Fruit fly (Drosophila melanogaster) whole organism, embryonic: ENCODE results near the gene Mad.

Experiments
- Ada2b ChIP-seq: fragments of 200-800 bp; sonication (Bioruptor generic); IDR thresholded peaks from 2 replicates; pipeline ENCODE4 v1.3.6; 2022; ENCODE audit warnings: missing biosample characterization, missing genetic modification characterization
- BtbVII ChIP-seq: fragments of 200-800 bp; sonication (Bioruptor generic); optimal IDR thresholded peaks from 3 replicates; lab custom pipeline; 2017; ENCODE audit warnings: missing biosample characterization, mild to moderate bottlenecking, missing genetic modification characterization
- CG10654 ChIP-seq: fragments of 200-800 bp; sonication (Bioruptor generic); optimal IDR thresholded peaks from 2 replicates; lab custom pipeline; 2016; ENCODE audit warnings: missing biosample characterization, missing genetic modification characterization
- CG12219 ChIP-seq: fragments of 200-800 bp; sonication (Bioruptor generic); optimal IDR thresholded peaks from 3 replicates; lab custom pipeline; 2018; ENCODE audit warnings: missing biosample characterization, mild to moderate bottlenecking, missing genetic modification characterization
- CG13123 ChIP-seq: fragments of 200-800 bp; sonication (Bioruptor generic); optimal IDR thresholded peaks from 2 replicates; lab custom pipeline; 2016; ENCODE audit warnings: missing biosample characterization, missing genetic modification characterization
- CG13775 ChIP-seq: fragments of 200-800 bp; sonication (Bioruptor generic); optimal IDR thresholded peaks from 3 replicates; lab custom pipeline; 2017; ENCODE audit warnings: missing biosample characterization, mild to moderate bottlenecking, missing genetic modification characterization
- CG14441 ChIP-seq: fragments of 200-800 bp; sonication (Bioruptor generic); IDR thresholded peaks from 2 replicates; pipeline ENCODE4 v1.3.6; 2022; ENCODE audit warnings: missing biosample characterization, missing genetic modification characterization
- CG1603 ChIP-seq: fragments of 200-800 bp; sonication (Bioruptor generic); optimal IDR thresholded peaks from 2 replicates; lab custom pipeline; 2019; ENCODE audit warnings: missing biosample characterization, mild to moderate bottlenecking, missing genetic modification characterization, moderate library complexity
- CG1647 ChIP-seq: fragments of 200-800 bp; sonication (Bioruptor generic); optimal IDR thresholded peaks from 3 replicates; lab custom pipeline; 2016; ENCODE audit warnings: missing biosample characterization, missing genetic modification characterization
- CG17568 ChIP-seq: fragments of 200-800 bp; sonication (Bioruptor generic); optimal IDR thresholded peaks from 2 replicates; lab custom pipeline; 2018; ENCODE audit warnings: missing biosample characterization, mild to moderate bottlenecking, missing genetic modification characterization, moderate library complexity
- CG30431 ChIP-seq: fragments of 200-800 bp; sonication (Bioruptor generic); optimal IDR thresholded peaks from 2 replicates; lab custom pipeline; 2017; ENCODE audit warnings: missing biosample characterization, missing genetic modification characterization
- CG32772 ChIP-seq: fragments of 200-800 bp; sonication (Bioruptor generic); IDR thresholded peaks from 2 replicates; pipeline ENCODE4 v1.3.6; 2022; ENCODE audit warnings: missing biosample characterization, missing genetic modification characterization
- CG4617 ChIP-seq: fragments of 200-800 bp; sonication (Bioruptor generic); optimal IDR thresholded peaks from 3 replicates; lab custom pipeline; 2016; ENCODE audit warnings: missing biosample characterization, missing genetic modification characterization, borderline replicate concordance
- CG4707 ChIP-seq: fragments of 200-800 bp; sonication (Bioruptor generic); optimal IDR thresholded peaks from 2 replicates; lab custom pipeline; 2018; ENCODE audit warnings: missing biosample characterization, mild to moderate bottlenecking, missing genetic modification characterization, moderate library complexity
- CG5180 ChIP-seq: fragments of 200-800 bp; sonication (Bioruptor generic); optimal IDR thresholded peaks from 3 replicates; lab custom pipeline; 2017; ENCODE audit warnings: missing biosample characterization, missing genetic modification characterization, mild to moderate bottlenecking, moderate library complexity, missing genetic modification reagents
- CG6813 ChIP-seq: fragments of 200-800 bp; sonication (Bioruptor generic); optimal IDR thresholded peaks from 2 replicates; lab custom pipeline; 2017; ENCODE audit warnings: missing biosample characterization, missing genetic modification characterization, mild to moderate bottlenecking, moderate library complexity, missing genetic modification reagents
- CG6854 ChIP-seq: fragments of 200-800 bp; sonication (Bioruptor generic); optimal IDR thresholded peaks from 3 replicates; lab custom pipeline; 2017; ENCODE audit warnings: missing biosample characterization, mild to moderate bottlenecking, missing genetic modification characterization
- CG7271 ChIP-seq: fragments of 200-800 bp; sonication (Bioruptor generic); optimal IDR thresholded peaks from 2 replicates; lab custom pipeline; 2018; ENCODE audit warnings: missing biosample characterization, mild to moderate bottlenecking, missing genetic modification characterization, moderate library complexity
- CG7745 ChIP-seq: fragments of 200-800 bp; sonication (Bioruptor generic); optimal IDR thresholded peaks from 2 replicates; lab custom pipeline; 2018; ENCODE audit warnings: missing biosample characterization, mild to moderate bottlenecking, missing genetic modification characterization, moderate library complexity
- CG8924 ChIP-seq: fragments of 200-800 bp; optimal IDR thresholded peaks from 3 replicates; lab custom pipeline; 2019; ENCODE audit warnings: missing biosample characterization, mild to moderate bottlenecking, missing genetic modification characterization, moderate library complexity
- CHES-1-like ChIP-seq: fragments of 200-800 bp; sonication (Bioruptor generic); optimal IDR thresholded peaks from 2 replicates; lab custom pipeline; 2016; ENCODE audit warnings: missing biosample characterization, missing genetic modification characterization
- Dad ChIP-seq: fragments of 200-800 bp; sonication (Bioruptor generic); optimal IDR thresholded peaks from 3 replicates; lab custom pipeline; 2016; ENCODE audit warnings: missing biosample characterization, missing genetic modification characterization
- Dip2 ChIP-seq: fragments of 200-800 bp; sonication (Bioruptor generic); IDR thresholded peaks from 2 replicates; pipeline ENCODE4 v1.3.6; 2022; ENCODE audit warnings: missing biosample characterization, missing genetic modification characterization
- Hmr ChIP-seq: fragments of 200-800 bp; sonication (Bioruptor generic); optimal IDR thresholded peaks from 3 replicates; lab custom pipeline; 2017; ENCODE audit warnings: mild to moderate bottlenecking, missing biosample characterization, missing genetic modification reagents, missing genetic modification characterization
- MBD-R2 ChIP-seq: fragments of 200-800 bp; sonication (Bioruptor generic); IDR thresholded peaks from 2 replicates; pipeline ENCODE4 v1.3.6; 2022; ENCODE audit warnings: missing biosample characterization, missing genetic modification characterization
- MTF-1 ChIP-seq: fragments of 200-800 bp; sonication (Bioruptor generic); optimal IDR thresholded peaks from 2 replicates; lab custom pipeline; 2018; ENCODE audit warnings: missing biosample characterization, mild to moderate bottlenecking, missing genetic modification characterization, borderline replicate concordance
- Meics ChIP-seq: fragments of 200-800 bp; sonication (Bioruptor generic); optimal IDR thresholded peaks from 2 replicates; lab custom pipeline; 2017; ENCODE audit warnings: missing biosample characterization, mild to moderate bottlenecking, missing genetic modification characterization
- Myb ChIP-seq: fragments of 200-800 bp; sonication (Bioruptor generic); optimal IDR thresholded peaks from 2 replicates; lab custom pipeline; 2016; ENCODE audit warnings: missing biosample characterization, missing genetic modification characterization
- Optix ChIP-seq: fragments of 200-800 bp; sonication (Bioruptor generic); IDR thresholded peaks from 3 replicates; pipeline ENCODE4 v1.3.6; 2022; ENCODE audit warnings: missing biosample characterization, missing genetic modification characterization
- Taf1 ChIP-seq: fragments of 200-800 bp; sonication (Bioruptor generic); IDR thresholded peaks from 2 replicates; pipeline ENCODE4 v1.3.6; 2022; ENCODE audit warnings: missing biosample characterization, missing genetic modification characterization
- Xbp1 ChIP-seq: fragments of 200-800 bp; sonication (Bioruptor generic); optimal IDR thresholded peaks from 3 replicates; lab custom pipeline; 2016; ENCODE audit warnings: missing biosample characterization, mild to moderate bottlenecking, missing genetic modification characterization
- Xrp1 ChIP-seq: fragments of 200-800 bp; sonication (Bioruptor generic); IDR thresholded peaks from 2 replicates; pipeline ENCODE4 v1.3.6; 2022; ENCODE audit warnings: missing biosample characterization, missing genetic modification characterization
- ab ChIP-seq: fragments of 200-800 bp; sonication (Bioruptor generic); optimal IDR thresholded peaks from 2 replicates; lab custom pipeline; 2016; ENCODE audit warnings: missing biosample characterization, missing genetic modification characterization
- amos ChIP-seq: fragments of 200-800 bp; sonication (Bioruptor generic); IDR thresholded peaks from 2 replicates; pipeline ENCODE4 v1.3.6; 2022; ENCODE audit warnings: missing biosample characterization, missing genetic modification characterization; ENCODE audit not compliant: partially characterized antibody
- ap ChIP-seq: fragments of 200-800 bp; sonication (Bioruptor generic); IDR thresholded peaks from 2 replicates; pipeline ENCODE4 v1.3.6; 2022; ENCODE audit warnings: missing biosample characterization, missing genetic modification characterization
- ci ChIP-seq: fragments of 200-800 bp; sonication (Bioruptor generic); IDR thresholded peaks from 3 replicates; pipeline ENCODE4 v1.3.6; 2022; ENCODE audit warnings: missing biosample characterization, missing genetic modification characterization
- dan ChIP-seq: fragments of 200-800 bp; sonication (Bioruptor generic); IDR thresholded peaks from 2 replicates; pipeline ENCODE4 v1.3.6; 2022; ENCODE audit warnings: missing biosample characterization, missing genetic modification characterization
- dmrt99B ChIP-seq: fragments of 200-800 bp; sonication (Bioruptor generic); optimal IDR thresholded peaks from 2 replicates; lab custom pipeline; 2018; ENCODE audit warnings: missing biosample characterization, mild to moderate bottlenecking, missing genetic modification characterization, moderate library complexity
- ems ChIP-seq: fragments of 200-800 bp; sonication (Bioruptor generic); optimal IDR thresholded peaks from 3 replicates; lab custom pipeline; 2016; ENCODE audit warnings: missing biosample characterization, missing genetic modification characterization
- gem ChIP-seq: fragments of 200-800 bp; sonication (Bioruptor generic); optimal IDR thresholded peaks from 2 replicates; lab custom pipeline; 2019; ENCODE audit warnings: missing biosample characterization, mild to moderate bottlenecking, missing genetic modification characterization, moderate library complexity
- maf-S ChIP-seq: fragments of 200-800 bp; sonication (Bioruptor generic); optimal IDR thresholded peaks from 2 replicates; lab custom pipeline; 2016; ENCODE audit warnings: missing biosample characterization, missing genetic modification characterization
- nerfin-1 ChIP-seq: fragments of 200-800 bp; sonication (Bioruptor generic); optimal IDR thresholded peaks from 3 replicates; lab custom pipeline; 2019; ENCODE audit warnings: missing biosample characterization, mild to moderate bottlenecking, missing genetic modification characterization, moderate library complexity
- nmo ChIP-seq: fragments of 200-800 bp; sonication (Bioruptor generic); optimal IDR thresholded peaks from 2 replicates; lab custom pipeline; 2018; ENCODE audit warnings: missing biosample characterization, mild to moderate bottlenecking, missing genetic modification characterization, moderate library complexity
- pzg ChIP-seq: fragments of 200-800 bp; sonication (Bioruptor generic); optimal IDR thresholded peaks from 3 replicates; lab custom pipeline; 2018; ENCODE audit warnings: missing biosample characterization, mild to moderate bottlenecking, missing genetic modification characterization, moderate library complexity
- so ChIP-seq: fragments of 200-800 bp; sonication (Bioruptor generic); IDR thresholded peaks from 3 replicates; pipeline ENCODE4 v1.3.6; 2022; ENCODE audit warnings: missing biosample characterization, missing genetic modification characterization
- sob ChIP-seq: fragments of 200-800 bp; sonication (Bioruptor generic); IDR thresholded peaks from 2 replicates; pipeline ENCODE4 v1.3.6; 2022; ENCODE audit warnings: missing biosample characterization, missing genetic modification characterization
- sqz ChIP-seq: fragments of 200-800 bp; sonication (Bioruptor generic); optimal IDR thresholded peaks from 3 replicates; lab custom pipeline; 2018; ENCODE audit warnings: missing biosample characterization, mild to moderate bottlenecking, missing genetic modification characterization
- trem ChIP-seq: fragments of 200-800 bp; optimal IDR thresholded peaks from 3 replicates; lab custom pipeline; 2019; ENCODE audit warnings: missing biosample characterization, mild to moderate bottlenecking, missing genetic modification characterization, moderate library complexity
- zen ChIP-seq: fragments of 200-800 bp; sonication (Bioruptor generic); optimal IDR thresholded peaks from 3 replicates; lab custom pipeline; 2018; ENCODE audit warnings: missing biosample characterization, mild to moderate bottlenecking, missing genetic modification characterization, moderate library complexity

The Mad gene

DNA sequence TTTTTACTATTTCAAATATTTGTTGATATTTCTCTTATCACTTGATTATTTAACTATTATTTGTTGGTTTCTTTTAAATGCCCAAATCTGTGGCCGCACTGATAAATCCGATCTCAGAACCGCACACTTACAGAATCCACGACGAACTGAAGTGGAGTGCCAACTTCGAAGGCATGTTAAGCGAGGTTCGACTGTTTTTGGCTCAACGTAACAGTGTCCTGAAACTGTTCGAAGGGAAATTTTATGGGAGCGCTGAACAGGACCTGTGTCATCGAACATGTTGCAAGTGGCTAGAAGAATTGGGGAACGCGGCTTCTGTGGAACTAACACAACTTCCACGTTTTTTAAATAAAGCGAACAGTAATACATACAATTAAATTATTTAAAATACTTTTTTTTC, 40.1 kb upstream of the Mad start:
- TF ChIP-seq CG5180, result peak; percentile 92
- TF ChIP-seq CG6854, result no peak

DNA sequence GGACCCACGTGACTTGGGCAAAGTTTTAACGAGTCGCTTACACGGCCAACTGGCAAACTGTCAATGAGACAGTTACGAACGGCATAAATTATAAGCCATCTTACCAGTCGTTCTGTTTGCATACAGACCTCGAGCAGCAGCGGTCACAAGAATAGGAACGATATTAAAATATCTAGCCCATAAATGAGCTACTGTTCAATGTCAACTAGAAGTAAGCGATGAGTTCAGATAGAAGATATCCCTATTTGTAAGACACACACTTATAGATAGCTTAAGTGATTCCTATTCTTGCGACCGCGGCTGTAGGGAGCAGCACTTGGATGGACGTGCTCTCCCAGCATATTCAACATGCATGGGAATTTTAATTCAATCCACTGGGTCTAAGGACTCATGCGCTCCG, 29.4 kb upstream of the Mad start:
- TF ChIP-seq MTF-1 (GFP tag; lab: Kevin White, UChicago) (no peak), Taf1 (GFP tag; lab: Robert Waterston, UW) (no peak), CG10654 (GFP tag; lab: Kevin White, UChicago) (no peak), amos (no peak), so (GFP tag; lab: Robert Waterston, UW) (no peak), ems (GFP tag; lab: Kevin White, UChicago) (no peak), dmrt99B (tag; lab: Kevin White, UChicago) (peak; percentile 22), Xbp1 (GFP tag; lab: Kevin White, UChicago) (no peak), CG14441 (GFP tag; lab: Robert Waterston, UW) (0 out of 2 replicates have a peak, but pooled peaks have one; percentile 31), MBD-R2 (GFP tag; lab: Robert Waterston, UW) (no peak), CG4707 (GFP tag; lab: Kevin White, UChicago) (no peak), CG7745 (tag; lab: Kevin White, UChicago) (no peak), CG1603 (tag; lab: Kevin White, UChicago) (no peak), Hmr (GFP tag; lab: Kevin White, UChicago) (peak; percentile 17), CG6813 (GFP tag; lab: Kevin White, UChicago) (no peak), pzg (GFP tag; lab: Kevin White, UChicago) (no peak), ci (GFP tag; lab: Robert Waterston, UW) (0 out of 3 replicates have a peak, but pooled peaks have one; percentile 66), CG1647 (no peak), CG13775 (no peak), CHES-1-like (no peak), CG7271 (tag; lab: Kevin White, UChicago) (no peak), sqz (GFP tag; lab: Kevin White, UChicago) (no peak), sob (GFP tag; lab: Robert Waterston, UW) (0 out of 2 replicates have a peak, but pooled peaks have one; percentile 22), ap (GFP tag; lab: Robert Waterston, UW) (no peak), Xrp1 (0 out of 2 replicates have a peak, but pooled peaks have one; percentile 9), zen (tag; lab: Kevin White, UChicago) (no peak), Dip2 (GFP tag; lab: Robert Waterston, UW) (no peak), nmo (GFP tag; lab: Kevin White, UChicago) (peak; percentile 5), Optix (GFP tag; lab: Robert Waterston, UW) (no peak), trem (tag; lab: Kevin White, UChicago) (no peak), Dad (GFP tag; lab: Kevin White, UChicago) (no peak), gem (tag; lab: Kevin White, UChicago) (peak; percentile 30), nerfin-1 (tag; lab: Kevin White, UChicago) (no peak), maf-S (GFP tag; lab: Kevin White, UChicago) (no peak), CG13123 (GFP tag; lab: Kevin White, UChicago) (no peak), CG8924 (no peak), ab (GFP tag; lab: Kevin White, UChicago) (no peak), Meics (GFP tag; lab: Kevin White, UChicago) (peak; percentile 6), CG32772 (no peak), Ada2b (GFP tag; lab: Robert Waterston, UW) (0 out of 2 replicates have a peak, but pooled peaks have one; percentile 26), CG4617 (GFP tag; lab: Kevin White, UChicago) (no peak), CG30431 (no peak), CG12219 (GFP tag; lab: Kevin White, UChicago) (peak; percentile 0), dan (no peak), CG17568 (GFP tag; lab: Kevin White, UChicago) (no peak), Myb (GFP tag; lab: Kevin White, UChicago) (no peak), BtbVII (GFP tag; lab: Kevin White, UChicago) (no peak)
